Worm (Caenorhabditis elegans) whole organism, L4 larva: ENCODE results near the gene cnt-1.

ENCODE experiments used
- D1046.2 ChIP-seq: fragments of 200-800 bp; sonication (Bioruptor generic); IDR thresholded peaks from 2 replicates; pipeline ENCODE4 v1.3.6; 2022; ENCODE audit warnings: missing genetic modification characterization, missing compliant biosample characterization
- R02D3.7 ChIP-seq: fragments of 150-350 bp; sonication (generic microtip); optimal IDR thresholded peaks from 3 replicates; lab custom pipeline; 2014; ENCODE audit warnings: missing biosample characterization, missing genetic modification characterization
- aha-1 ChIP-seq: fragments of 150-350 bp; peaks from one replicate; lab custom pipeline; 2014; ENCODE audit warnings: missing biosample characterization, missing genetic modification characterization
- ama-1 ChIP-seq: fragments of 150-350 bp; optimal IDR thresholded peaks from 2 replicates; lab custom pipeline; 2014; ENCODE audit warnings: inconsistent platforms, mixed read lengths
- attf-4 ChIP-seq: sonication (generic microtip); optimal IDR thresholded peaks from 3 replicates; lab custom pipeline; 2017; ENCODE audit warnings: missing biosample characterization, missing genetic modification characterization
- ceh-62 ChIP-seq: sonication (generic microtip); optimal IDR thresholded peaks from 2 replicates; lab custom pipeline; 2017; ENCODE audit warnings: missing biosample characterization, missing genetic modification characterization
- ces-1 ChIP-seq: fragments of 150-350 bp; sonication (generic microtip); optimal IDR thresholded peaks from 4 replicates; lab custom pipeline; 2014; ENCODE audit warnings: missing biosample characterization, missing genetic modification reagents, missing genetic modification characterization
- cey-2 ChIP-seq: sonication (generic microtip); optimal IDR thresholded peaks from 3 replicates; lab custom pipeline; 2017; ENCODE audit warnings: missing genetic modification characterization, mild to moderate bottlenecking, missing compliant biosample characterization, antibody characterized with exemption, borderline replicate concordance; ENCODE audit not compliant: insufficient read depth
- ctbp-1 ChIP-seq: fragments of 200-800 bp; sonication (Bioruptor generic); IDR thresholded peaks from 2 replicates; pipeline ENCODE4 v1.3.6; 2022; ENCODE audit warnings: missing genetic modification reagents, missing genetic modification characterization, missing compliant biosample characterization
- daf-16 ChIP-seq, 3 experiments: sonication (generic microtip); optimal IDR thresholded peaks; 2 replicates each; lab custom pipeline; 2016 to 2017; ENCODE audit warnings: missing genetic modification characterization in 3 of 3, missing genetic modification reagents in 3 of 3, mild to moderate bottlenecking in 2 of 3, missing compliant biosample characterization in 2 of 3, missing biosample characterization in 1 of 3, moderate library complexity in 1 of 3
- daf-19 ChIP-seq: fragments of 200-800 bp; sonication (Bioruptor generic); conservative IDR thresholded peaks from 2 replicates; pipeline ENCODE4 v1.3.6; 2022; ENCODE audit warnings: missing genetic modification characterization, missing compliant biosample characterization
- dmd-9 ChIP-seq: fragments of 200-800 bp; sonication (Bioruptor generic); IDR thresholded peaks from 2 replicates; pipeline ENCODE4 v1.3.6; 2022; ENCODE audit warnings: missing genetic modification reagents, missing genetic modification characterization, missing compliant biosample characterization
- dpl-1 ChIP-seq: fragments of 150-350 bp; optimal IDR thresholded peaks from 2 replicates; lab custom pipeline; 2014; ENCODE audit warnings: missing biosample characterization, missing genetic modification reagents, missing genetic modification characterization
- dve-1 ChIP-seq: sonication (generic microtip); optimal IDR thresholded peaks from 2 replicates; lab custom pipeline; 2017; ENCODE audit warnings: antibody characterized with exemption, mild to moderate bottlenecking, missing genetic modification characterization, missing compliant biosample characterization; ENCODE audit not compliant: insufficient read depth
- egl-43 ChIP-seq: fragments of 200-800 bp; sonication (Bioruptor generic); IDR thresholded peaks from 2 replicates; pipeline ENCODE4 v1.3.6; 2022; ENCODE audit warnings: missing genetic modification reagents, missing genetic modification characterization, missing compliant biosample characterization
- fkh-10 ChIP-seq: fragments of 150-350 bp; optimal IDR thresholded peaks from 2 replicates; lab custom pipeline; 2014; ENCODE audit warnings: missing biosample characterization, missing genetic modification reagents, missing genetic modification characterization
- fos-1 ChIP-seq: fragments of 150-350 bp; optimal IDR thresholded peaks from 2 replicates; lab custom pipeline; 2014; ENCODE audit warnings: missing biosample characterization, missing genetic modification characterization
- hif-1 ChIP-seq, 2 experiments: sonication (generic microtip); optimal IDR thresholded peaks; 2 replicates each; lab custom pipeline; 2016 to 2017; ENCODE audit warnings: missing compliant biosample characterization in 2 of 2, missing genetic modification characterization in 2 of 2, missing genetic modification reagents in 2 of 2, missing genotype in 2 of 2, mild to moderate bottlenecking in 1 of 2
- hlh-11 ChIP-seq: fragments of 200-800 bp; sonication (Bioruptor generic); optimal IDR thresholded peaks from 2 replicates; lab custom pipeline; 2018; ENCODE audit warnings: mild to moderate bottlenecking, missing genetic modification characterization, missing compliant biosample characterization
- hmg-1.1 ChIP-seq: fragments of 200-800 bp; sonication (Bioruptor generic); IDR thresholded peaks from 2 replicates; pipeline ENCODE4 v1.3.6; 2022; ENCODE audit warnings: missing genetic modification reagents, missing genetic modification characterization, missing compliant biosample characterization
- jun-1 ChIP-seq: fragments of 150-350 bp; optimal IDR thresholded peaks from 2 replicates; lab custom pipeline; 2014; ENCODE audit warnings: missing biosample characterization, missing genetic modification reagents, missing genetic modification characterization
- lim-7 ChIP-seq: fragments of 200-800 bp; sonication (Bioruptor generic); IDR thresholded peaks from 2 replicates; pipeline ENCODE4 v1.3.6; 2022; ENCODE audit warnings: missing genetic modification characterization, missing compliant biosample characterization
- lin-1 ChIP-seq: fragments of 200-800 bp; sonication (Bioruptor generic); IDR thresholded peaks from 2 replicates; pipeline ENCODE4 v1.3.6; 2022; ENCODE audit warnings: missing genetic modification reagents, missing genetic modification characterization, missing compliant biosample characterization
- lin-15B ChIP-seq: fragments of 150-350 bp; sonication (generic microtip); optimal IDR thresholded peaks from 3 replicates; lab custom pipeline; 2014; ENCODE audit warnings: missing biosample characterization, missing genetic modification characterization
- lsy-2 ChIP-seq, 2 experiments: fragments of 150-350 bp in 1 of 2; sonication (generic microtip) in 1 of 2; optimal IDR thresholded peaks; 2 replicates each; lab custom pipeline; 2014 to 2017; ENCODE audit warnings: missing biosample characterization in 2 of 2, missing genetic modification characterization in 2 of 2
- mdl-1 ChIP-seq, 2 experiments: fragments of 150-350 bp in 1 of 2; sonication (generic microtip) in 1 of 2; optimal IDR thresholded peaks; 2 replicates each; lab custom pipeline; 2014 to 2017; ENCODE audit warnings: missing biosample characterization in 2 of 2, missing genetic modification characterization in 2 of 2
- mep-1 ChIP-seq: fragments of 150-350 bp; sonication (generic microtip); optimal IDR thresholded peaks from 3 replicates; lab custom pipeline; 2014; ENCODE audit warnings: missing biosample characterization, missing genetic modification characterization
- mxl-3 ChIP-seq: fragments of 200-800 bp; sonication (Bioruptor generic); optimal IDR thresholded peaks from 2 replicates; lab custom pipeline; 2018; ENCODE audit warnings: mild to moderate bottlenecking, missing genetic modification characterization, missing compliant biosample characterization
- nhr-11 ChIP-seq: fragments of 150-350 bp; optimal IDR thresholded peaks from 2 replicates; lab custom pipeline; 2014; ENCODE audit warnings: missing biosample characterization, missing genetic modification characterization
- nhr-28 ChIP-seq: fragments of 150-350 bp; optimal IDR thresholded peaks from 2 replicates; lab custom pipeline; 2014; ENCODE audit warnings: missing biosample characterization, missing genetic modification characterization
- nhr-42 ChIP-seq: fragments of 200-800 bp; sonication (Bioruptor generic); IDR thresholded peaks from 2 replicates; pipeline ENCODE4 v1.3.6; 2022; ENCODE audit warnings: missing genetic modification characterization, missing compliant biosample characterization
- nhr-48 ChIP-seq: sonication (generic microtip); optimal IDR thresholded peaks from 2 replicates; lab custom pipeline; 2016; ENCODE audit warnings: mild to moderate bottlenecking, missing genetic modification characterization, missing compliant biosample characterization
- nhr-6 ChIP-seq: fragments of 150-350 bp; optimal IDR thresholded peaks from 2 replicates; lab custom pipeline; 2014; ENCODE audit warnings: missing biosample characterization, missing genetic modification characterization
- nhr-77 ChIP-seq: fragments of 150-350 bp; optimal IDR thresholded peaks from 2 replicates; lab custom pipeline; 2014; ENCODE audit warnings: missing biosample characterization, missing genetic modification characterization
- pha-4 ChIP-seq, 2 experiments: fragments of 150-350 bp in 1 of 2; fragments of 200-800 bp in 1 of 2; sonication (Bioruptor generic) in 1 of 2; IDR thresholded peaks in 1 of 2; optimal IDR thresholded peaks in 1 of 2; 2 replicates each; pipeline versions ENCODE4 v1.3.6 to Lab custom; 2014 to 2022; ENCODE audit warnings: missing genetic modification characterization in 2 of 2, missing genetic modification reagents in 2 of 2, missing biosample characterization in 1 of 2, missing compliant biosample characterization in 1 of 2
- php-3 ChIP-seq: fragments of 200-800 bp; sonication (Bioruptor generic); IDR thresholded peaks from 2 replicates; pipeline ENCODE4 v1.3.6; 2022; ENCODE audit warnings: missing genetic modification reagents, missing genetic modification characterization, missing compliant biosample characterization
- pqm-1 ChIP-seq: sonication (generic microtip); optimal IDR thresholded peaks from 2 replicates; lab custom pipeline; 2017; ENCODE audit warnings: missing biosample characterization, missing genetic modification characterization
- rbr-2 ChIP-seq: sonication (generic microtip); optimal IDR thresholded peaks from 2 replicates; lab custom pipeline; 2016; ENCODE audit warnings: missing genotype, missing genetic modification characterization, missing compliant biosample characterization
- saeg-2 ChIP-seq: fragments of 200-800 bp; sonication (Bioruptor generic); IDR thresholded peaks from 2 replicates; pipeline ENCODE4 v1.3.6; 2022; ENCODE audit warnings: missing genetic modification reagents, missing genetic modification characterization, missing compliant biosample characterization
- sdz-12 ChIP-seq: fragments of 200-800 bp; sonication (Bioruptor generic); optimal IDR thresholded peaks from 2 replicates; lab custom pipeline; 2018; ENCODE audit warnings: mild to moderate bottlenecking, missing genetic modification characterization, missing compliant biosample characterization
- skn-1 ChIP-seq: fragments of 150-350 bp; optimal IDR thresholded peaks from 2 replicates; lab custom pipeline; 2014; ENCODE audit warnings: missing biosample characterization, missing genetic modification characterization
- snpc-1.2 ChIP-seq: fragments of 200-800 bp; sonication (Bioruptor generic); IDR thresholded peaks from 2 replicates; pipeline ENCODE4 v1.3.6; 2022; ENCODE audit warnings: missing genetic modification reagents, missing genetic modification characterization, missing compliant biosample characterization
- unc-62 ChIP-seq, 3 experiments: fragments of 150-350 bp in 1 of 3; sonication (generic microtip); optimal IDR thresholded peaks in 2 of 3; peaks in 1 of 3; 1 replicate in 1 of 3; 2 replicates in 2 of 3; lab custom pipeline; 2014 to 2017; ENCODE audit warnings: missing biosample characterization in 3 of 3, missing genetic modification characterization in 3 of 3, missing genetic modification reagents in 3 of 3, missing genotype in 1 of 3

cnt-1 gene

ce11 chrII:12099889-12100288 is 11.2 kb upstream of the cnt-1 start, which contains the start of gene Y17G7B.17:
Gene Y17G7B.17, minus strand, starts transcription at chrII:12099989.
- TF ChIP-seq R02D3.7 (tag; lab: Kevin White, UChicago) (no peak), nhr-77 (tag; lab: Kevin White, UChicago) (no peak), pqm-1 (tag; lab: Kevin White, UChicago) (peak; percentile 4), php-3 (GFP tag; lab: Robert Waterston, UW) (peak; percentile 35; the same call in 1 of the 2 replicates), saeg-2 (no peak), nhr-28 (tag; lab: Kevin White, UChicago) (peak; percentile 21), hif-1 (tag; optimal IDR thresholded peaks at IDR 0.05; lab: Kevin White, UChicago) (no peak)

ce11 chrII:12098716-12099115 is 10.0 kb upstream of the cnt-1 start:
- TF ChIP-seq D1046.2 (no peak), pha-4 (GFP tag; IDR thresholded peaks at IDR 0.05; lab: Robert Waterston, UW) (no peak), pha-4 (tag; optimal IDR thresholded peaks at IDR 0.05; lab: Kevin White, UChicago) (no peak), sdz-12 (peak; percentile 67), unc-62 (GFP tag; optimal IDR thresholded peaks at IDR 0.05 in 1 of 2; lab: Kevin White, UChicago) (peak in 1 of 2 experiments; percentile 73), unc-62 (tag; optimal IDR thresholded peaks at IDR 0.05; lab: Kevin White, UChicago) (no peak), nhr-42 (GFP tag; lab: Robert Waterston, UW) (no peak; the same call in 1 of the 2 replicates), lim-7 (peak; percentile 60; the same call in 1 of the 2 replicates), fos-1 (tag; lab: Kevin White, UChicago) (no peak), dmd-9 (GFP tag; lab: Robert Waterston, UW) (0 out of 2 replicates have a peak, but pooled peaks have one; percentile 21), egl-43 (GFP tag; lab: Robert Waterston, UW) (0 out of 2 replicates have a peak, but pooled peaks have one; percentile 30), snpc-1.2 (peak; percentile 17; the same call in 1 of the 2 replicates)

- no peak for TF ChIP-seq jun-1
- no peak for TF ChIP-seq ceh-62 (tag; lab: Kevin White, UChicago)
- TF ChIP-seq skn-1 (tag; lab: Kevin White, UChicago), result no peak
- peak; percentile 70 for TF ChIP-seq aha-1 (tag; lab: Kevin White, UChicago)
Measured at ce11 chrII:12095022-12095421, 6.4 kb upstream of the cnt-1 start.

ce11 chrII:12089616-12090215 is 1.0 kb upstream of the cnt-1 start:
- TF ChIP-seq mdl-1 (tag; optimal IDR thresholded peaks at IDR 0.05; lab: Kevin White, UChicago) (peak; percentile 39 to 75), cey-2 (tag; lab: Kevin White, UChicago) (peak; percentile 9), fkh-10 (GFP tag; lab: Kevin White, UChicago) (peak; percentile 77), daf-16 (GFP tag; optimal IDR thresholded peaks at IDR 0.05; lab: Kevin White, UChicago) (no peak), daf-16 (tag; optimal IDR thresholded peaks at IDR 0.05; lab: Kevin White, UChicago) (peak; percentile 84), dpl-1 (GFP tag; lab: Kevin White, UChicago) (peak; percentile 49), pqm-1 (tag; lab: Kevin White, UChicago) (peak; percentile 29), dve-1 (tag; lab: Kevin White, UChicago) (peak; percentile 75), lin-1 (GFP tag; lab: Robert Waterston, UW) (no peak), nhr-11 (tag; lab: Kevin White, UChicago) (peak; percentile 24), ama-1 (no peak), rbr-2 (peak; percentile 58), nhr-6 (peak; percentile 60), daf-19 (GFP tag; lab: Robert Waterston, UW) (no peak), lsy-2 (tag; optimal IDR thresholded peaks at IDR 0.05; lab: Kevin White, UChicago) (peak in 1 of 2 experiments; percentile 73), ctbp-1 (GFP tag; lab: Robert Waterston, UW) (0 out of 2 replicates have a peak, but pooled peaks have one; percentile 40), dmd-9 (GFP tag; lab: Robert Waterston, UW) (no peak), ces-1 (peak; percentile 83), hlh-11 (tag; lab: Kevin White, UChicago) (peak; percentile 88), hmg-1.1 (GFP tag; lab: Robert Waterston, UW) (peak; percentile 60), nhr-48 (tag; lab: Kevin White, UChicago) (peak; percentile 66), pha-4 (GFP tag; IDR thresholded peaks at IDR 0.05; lab: Robert Waterston, UW) (peak; percentile 46; the same call in 1 of the 2 replicates), pha-4 (tag; optimal IDR thresholded peaks at IDR 0.05; lab: Kevin White, UChicago) (no peak), mxl-3 (no peak), mep-1 (tag; lab: Kevin White, UChicago) (peak; percentile 69), aha-1 (tag; lab: Kevin White, UChicago) (peak; percentile 86), attf-4 (no peak), nhr-28 (tag; lab: Kevin White, UChicago) (peak; percentile 61), lin-15B (tag; lab: Kevin White, UChicago) (no peak)
